Fruit fly (Drosophila melanogaster): Measurements from ENCODE around the gene rudhira.

The rudhira gene

DNA sequence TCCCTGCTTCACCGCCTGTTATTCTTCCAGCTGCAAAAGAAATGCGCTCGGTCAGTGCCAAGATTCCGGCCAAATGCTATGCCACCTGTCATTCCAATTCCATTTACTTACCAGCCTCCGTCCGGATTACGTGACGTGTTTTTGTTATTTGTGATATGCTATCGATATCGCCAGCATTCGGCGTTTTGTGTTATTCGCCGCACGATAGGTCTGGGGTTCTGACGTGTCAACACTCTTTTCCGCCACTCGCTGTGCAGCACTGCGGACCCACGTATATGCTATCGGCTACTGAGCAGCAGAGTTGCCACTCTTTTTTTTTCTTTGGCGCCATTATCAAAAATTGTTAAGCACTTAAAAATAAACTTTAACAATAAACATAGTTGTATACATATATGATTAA is 35.6 kb downstream of the rudhira start, which contains the start of gene p24-1 (continued):
- TF ChIP-seq nmo (GFP tag; optimal IDR thresholded peaks at IDR 0.05) (peak; percentile 32), Med (GFP tag) (peak; percentile 95), CG5180 (GFP tag; optimal IDR thresholded peaks at IDR 0.05) (no peak), CG2678 (tag; optimal IDR thresholded peaks at IDR 0.05) (peak; percentile 20), CG3065 (GFP tag; optimal IDR thresholded peaks at IDR 0.05) (no peak), YL-1 (GFP tag; optimal IDR thresholded peaks at IDR 0.05) (peak; percentile 90), CG43689 (GFP tag; IDR thresholded peaks at IDR 0.05) (no peak), CG7271 (tag; optimal IDR thresholded peaks at IDR 0.05) (no peak), nerfin-1 (tag; optimal IDR thresholded peaks at IDR 0.05) (peak; percentile 4), Bdp1 (GFP tag; optimal IDR thresholded peaks at IDR 0.05) (peak; percentile 19), CG6683 (GFP tag; optimal IDR thresholded peaks at IDR 0.05) (no peak), slou (GFP tag; optimal IDR thresholded peaks at IDR 0.05) (no peak), ro (GFP tag; IDR thresholded peaks at IDR 0.05) (no peak), Hey (tag; optimal IDR thresholded peaks at IDR 0.05) (no peak), CG7745 (tag; optimal IDR thresholded peaks at IDR 0.05) (no peak), CG1602 (GFP tag; optimal IDR thresholded peaks at IDR 0.05) (peak; percentile 13), Pdp1 (GFP tag; optimal IDR thresholded peaks at IDR 0.05) (peak; percentile 11 to 96), sc (optimal IDR thresholded peaks at IDR 0.05) (no peak), sc (GFP tag; optimal IDR thresholded peaks at IDR 0.05) (no peak), CG4730 (GFP tag; IDR thresholded peaks at IDR 0.05) (no peak), unpg (GFP tag; optimal IDR thresholded peaks at IDR 0.05) (peak; percentile 31), CG11085 (GFP tag; IDR thresholded peaks at IDR 0.05) (peak; percentile 35; the same call in 1 of the 2 replicates), Camta (GFP tag; optimal IDR thresholded peaks at IDR 0.05) (peak; percentile 0), usp (GFP tag; optimal IDR thresholded peaks at IDR 0.05) (no peak), Antp (GFP tag; optimal IDR thresholded peaks at IDR 0.05) (peak; percentile 39), kah (GFP tag; optimal IDR thresholded peaks at IDR 0.05) (no peak), CG12744 (GFP tag; optimal IDR thresholded peaks at IDR 0.05) (no peak), Lpt (GFP tag; optimal IDR thresholded peaks at IDR 0.05) (no peak), Abd-B (GFP tag; optimal IDR thresholded peaks at IDR 0.05) (no peak), CG2875 (GFP tag; optimal IDR thresholded peaks at IDR 0.05) (no peak), MESR4 (GFP tag; optimal IDR thresholded peaks at IDR 0.05) (peak; percentile 86), CG17802 (tag; optimal IDR thresholded peaks at IDR 0.05) (peak; percentile 27), zen (tag; optimal IDR thresholded peaks at IDR 0.05) (no peak), lab (GFP tag; optimal IDR thresholded peaks at IDR 0.05) (peak; percentile 65), pita (GFP tag; optimal IDR thresholded peaks at IDR 0.05) (no peak), CG9817 (tag; optimal IDR thresholded peaks at IDR 0.05) (peak; percentile 51), hth (optimal IDR thresholded peaks at IDR 0.05) (no peak), Dp (GFP tag; optimal IDR thresholded peaks at IDR 0.05) (peak; percentile 93), toy (GFP tag; IDR thresholded peaks at IDR 0.05) (no peak), cato (GFP tag; optimal IDR thresholded peaks at IDR 0.05; ENCODE audit: borderline replicate concordance) (no peak), dimm (GFP tag; IDR thresholded peaks at IDR 0.05) (no peak), CG8089 (GFP tag; optimal IDR thresholded peaks at IDR 0.05) (no peak), Sox102F (GFP tag; optimal IDR thresholded peaks at IDR 0.05) (no peak), Awh (GFP tag; IDR thresholded peaks at IDR 0.05) (no peak), mld (GFP tag; IDR thresholded peaks at IDR 0.05; ENCODE audit: partially characterized antibody) (peak; percentile 81), Hand (GFP tag; optimal IDR thresholded peaks at IDR 0.05) (no peak), br (optimal IDR thresholded peaks at IDR 0.05) (no peak), trh (GFP tag; optimal IDR thresholded peaks at IDR 0.05) (no peak), pan (optimal IDR thresholded peaks at IDR 0.05) (no peak), pan (GFP tag; optimal IDR thresholded peaks at IDR 0.05 in 1 of 2, IDR thresholded peaks at IDR 0.05 in 1 of 2) (no peak), tup (GFP tag; optimal IDR thresholded peaks at IDR 0.05) (no peak), Meics (GFP tag; optimal IDR thresholded peaks at IDR 0.05) (peak; percentile 34)

Measured in whole organism, embryonic.